Worm (Caenorhabditis elegans) whole organism, mixed stage, embryonic: ENCODE measurements around the gene R03D7.8.

Source experiments
- blmp-1 ChIP-seq: fragments of 150-350 bp; optimal IDR thresholded peaks from 2 replicates; lab custom pipeline; 2014; ENCODE audit warnings: missing biosample characterization, missing genetic modification characterization
- ceh-39 ChIP-seq: fragments of 150-350 bp; optimal IDR thresholded peaks from 2 replicates; lab custom pipeline; 2014; ENCODE audit warnings: missing biosample characterization, missing genetic modification characterization
- ceh-43 ChIP-seq: fragments of 200-800 bp; sonication (Bioruptor generic); optimal IDR thresholded peaks from 2 replicates; lab custom pipeline; 2018; ENCODE audit warnings: mild to moderate bottlenecking, missing genetic modification characterization, moderate library complexity, missing compliant biosample characterization
- cnd-1 ChIP-seq: fragments of 200-800 bp; sonication (Bioruptor generic); optimal IDR thresholded peaks from 2 replicates; lab custom pipeline; 2018; ENCODE audit warnings: mild to moderate bottlenecking, missing genetic modification characterization, missing compliant biosample characterization
- elt-3 ChIP-seq: fragments of 150-350 bp; optimal IDR thresholded peaks from 2 replicates; lab custom pipeline; 2014; ENCODE audit warnings: missing biosample characterization, missing genetic modification characterization
- lsy-2 ChIP-seq: fragments of 150-350 bp; optimal IDR thresholded peaks from 2 replicates; lab custom pipeline; 2014; ENCODE audit warnings: missing biosample characterization, missing genetic modification characterization
- mls-2 ChIP-seq: sonication (generic microtip); optimal IDR thresholded peaks from 2 replicates; lab custom pipeline; 2016; ENCODE audit warnings: mild to moderate bottlenecking, missing genetic modification characterization, moderate library complexity, missing compliant biosample characterization
- nhr-28 ChIP-seq: fragments of 150-350 bp; optimal IDR thresholded peaks from 2 replicates; lab custom pipeline; 2014; ENCODE audit warnings: missing biosample characterization, missing genetic modification characterization
- nhr-76 ChIP-seq: sonication (generic microtip); optimal IDR thresholded peaks from 2 replicates; lab custom pipeline; 2017; ENCODE audit warnings: missing biosample characterization, missing genetic modification characterization
- unc-39 ChIP-seq: fragments of 150-350 bp; optimal IDR thresholded peaks from 2 replicates; lab custom pipeline; 2014; ENCODE audit warnings: missing biosample characterization, missing genetic modification characterization
- unc-62 ChIP-seq: fragments of 150-350 bp; optimal IDR thresholded peaks from 2 replicates; lab custom pipeline; 2014; ENCODE audit warnings: missing biosample characterization, missing genetic modification reagents, missing genetic modification characterization

ce11 chrII:10964748-10965147 is 8.1 kb upstream of the R03D7.8 start:
- TF ChIP-seq lsy-2 (tag; lab: Kevin White, UChicago) = no peak
- TF ChIP-seq nhr-28 (tag; lab: Kevin White, UChicago) = no peak
- no peak for TF ChIP-seq mls-2 (tag; lab: Kevin White, UChicago)
- no peak for TF ChIP-seq blmp-1 (tag; lab: Kevin White, UChicago)
- no peak for TF ChIP-seq nhr-76
- TF ChIP-seq ceh-43 (GFP tag; lab: Kevin White, UChicago) = no peak
- TF ChIP-seq cnd-1 (tag; lab: Kevin White, UChicago) = no peak
- no peak for TF ChIP-seq elt-3 (tag; lab: Kevin White, UChicago)
- no peak for TF ChIP-seq ceh-39 (tag; lab: Kevin White, UChicago)
- no peak for TF ChIP-seq unc-39
- TF ChIP-seq unc-62 (GFP tag; lab: Kevin White, UChicago) = no peak
